Worm (Caenorhabditis elegans) whole organism, early embryonic: Measurements from ENCODE around the gene cin-4.
A peak's percentile ranks its signal among the peaks of the same experiment; 100 is the strongest.

Source experiments
- B0310.2 ChIP-seq: sonication (generic microtip); optimal IDR thresholded peaks from 2 replicates; lab custom pipeline; 2016; ENCODE audit warnings: mild to moderate bottlenecking, missing genetic modification characterization, missing compliant biosample characterization
- F13C5.2 ChIP-seq: sonication (generic microtip); optimal IDR thresholded peaks from 2 replicates; lab custom pipeline; 2017; ENCODE audit warnings: mild to moderate bottlenecking, missing genetic modification characterization, inconsistent platforms, missing compliant biosample characterization
- aly-1 ChIP-seq: sonication (generic microtip); optimal IDR thresholded peaks from 2 replicates; lab custom pipeline; 2016; ENCODE audit warnings: missing genetic modification characterization, missing compliant biosample characterization
- ama-1 ChIP-seq: fragments of 150-350 bp; optimal IDR thresholded peaks from 2 replicates; lab custom pipeline; 2014
- ceh-13 ChIP-seq: fragments of 200-800 bp; sonication (Bioruptor generic); optimal IDR thresholded peaks from 2 replicates; lab custom pipeline; 2018; ENCODE audit warnings: mild to moderate bottlenecking, missing genetic modification characterization, missing compliant biosample characterization
- ceh-36 ChIP-seq: sonication (generic microtip); optimal IDR thresholded peaks from 2 replicates; lab custom pipeline; 2016; ENCODE audit warnings: missing genetic modification characterization, inconsistent platforms, missing compliant biosample characterization
- ets-7 ChIP-seq: sonication (generic microtip); optimal IDR thresholded peaks from 2 replicates; lab custom pipeline; 2016; ENCODE audit warnings: missing genotype, missing genetic modification characterization, missing compliant biosample characterization
- flt-1 ChIP-seq: fragments of 200-800 bp; sonication (Bioruptor generic); IDR thresholded peaks from 2 replicates; pipeline ENCODE4 v1.3.6; 2022; ENCODE audit warnings: missing genetic modification characterization, missing compliant biosample characterization
- hmbx-1 ChIP-seq: sonication (generic microtip); optimal IDR thresholded peaks from 2 replicates; lab custom pipeline; 2016; ENCODE audit warnings: mild to moderate bottlenecking, missing genetic modification characterization, missing compliant biosample characterization
- hmg-4 ChIP-seq: fragments of 200-800 bp; sonication (Bioruptor generic); optimal IDR thresholded peaks from 2 replicates; lab custom pipeline; 2018; ENCODE audit warnings: mild to moderate bottlenecking, missing genetic modification characterization, missing compliant biosample characterization
- hnd-1 ChIP-seq: sonication (generic microtip); optimal IDR thresholded peaks from 2 replicates; lab custom pipeline; 2016; ENCODE audit warnings: missing genetic modification characterization, missing compliant biosample characterization
- pes-1 ChIP-seq: fragments of 200-800 bp; sonication (Bioruptor generic); IDR thresholded peaks from 2 replicates; pipeline ENCODE4 v1.3.6; 2022; ENCODE audit warnings: missing genetic modification reagents, missing genetic modification characterization, missing compliant biosample characterization
- scrt-1 ChIP-seq: fragments of 200-800 bp; sonication (Bioruptor generic); IDR thresholded peaks from 2 replicates; pipeline ENCODE4 v1.3.6; 2022; ENCODE audit warnings: missing genetic modification characterization, missing compliant biosample characterization
- sea-1 ChIP-seq: fragments of 200-800 bp; sonication (Bioruptor generic); conservative IDR thresholded peaks from 2 replicates; pipeline ENCODE4 v1.3.6; 2022; ENCODE audit warnings: missing genetic modification characterization, missing compliant biosample characterization
- tbx-11 ChIP-seq: fragments of 200-800 bp; sonication (Bioruptor generic); IDR thresholded peaks from 2 replicates; pipeline ENCODE4 v1.3.6; 2022; ENCODE audit warnings: missing genetic modification characterization, missing compliant biosample characterization
- tbx-37 ChIP-seq: fragments of 200-800 bp; sonication (Bioruptor generic); conservative IDR thresholded peaks from 2 replicates; pipeline ENCODE4 v1.3.6; 2022; ENCODE audit warnings: missing genetic modification reagents, missing genetic modification characterization, missing compliant biosample characterization
- tra-4 ChIP-seq: sonication (generic microtip); optimal IDR thresholded peaks from 2 replicates; lab custom pipeline; 2017; ENCODE audit warnings: missing genetic modification characterization, missing compliant biosample characterization

The cin-4 gene

DNA sequence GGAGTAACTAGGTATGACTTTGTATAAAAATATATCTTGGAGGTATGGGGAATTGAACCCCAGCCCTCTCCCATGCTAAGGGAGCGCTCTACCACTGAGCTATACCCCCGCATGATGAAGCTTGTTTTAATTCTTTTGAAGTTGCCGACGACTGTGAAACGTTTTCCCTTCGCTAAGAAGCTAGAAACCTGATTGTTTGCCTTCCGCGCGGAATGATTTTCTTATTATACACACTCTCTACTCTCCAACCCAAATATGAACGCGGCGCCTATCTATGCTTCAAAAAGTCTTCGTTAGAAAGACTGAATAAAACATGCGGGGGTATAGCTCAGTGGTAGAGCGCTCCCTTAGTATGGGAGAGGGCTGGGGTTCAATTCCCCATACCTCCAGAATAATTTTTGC, 35.1 kb upstream of the cin-4 start:
- TF ChIP-seq scrt-1 (GFP tag; lab: Robert Waterston, UW) (no peak), sea-1 (GFP tag; lab: Robert Waterston, UW) (no peak), tbx-11 (GFP tag; lab: Robert Waterston, UW) (0 out of 2 replicates have a peak, but pooled peaks have one; percentile 39), aly-1 (no peak), ceh-13 (no peak), flt-1 (GFP tag; lab: Robert Waterston, UW) (no peak), tbx-37 (0 out of 2 replicates have a peak, but pooled peaks have one; percentile 17), hnd-1 (tag; lab: Kevin White, UChicago) (no peak), hmg-4 (GFP tag; lab: Kevin White, UChicago) (no peak)

DNA sequence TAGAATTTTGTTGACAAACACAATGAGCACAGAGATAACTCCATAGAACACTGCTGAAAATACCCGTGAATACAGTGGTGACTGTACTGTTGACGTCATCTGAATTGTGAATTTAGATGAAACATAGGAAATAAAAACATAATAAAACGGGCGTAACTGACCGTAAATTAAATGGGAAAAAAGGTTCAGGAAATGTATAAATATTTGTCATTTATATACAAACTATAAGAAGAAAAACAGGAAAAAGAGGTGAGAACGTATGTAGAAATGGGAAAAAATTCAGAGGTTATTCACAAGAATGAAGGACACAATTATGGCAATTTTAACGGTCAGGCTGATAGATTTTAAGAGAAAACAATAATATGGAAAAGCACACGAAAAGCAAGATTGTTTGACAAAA, 25.5 kb upstream of the cin-4 start, which contains the start of gene sqv-7:
TSS of gene sqv-7 (minus strand) at position 101 of the 400 bp plus-strand sequence.
- TF ChIP-seq ets-7 (tag; lab: Kevin White, UChicago): no peak
- TF ChIP-seq F13C5.2 (tag; lab: Kevin White, UChicago): no peak
- no peak for TF ChIP-seq scrt-1 (GFP tag; lab: Robert Waterston, UW)
- no peak for TF ChIP-seq tra-4 (tag; lab: Kevin White, UChicago)
- TF ChIP-seq sea-1 (GFP tag; lab: Robert Waterston, UW): no peak
- TF ChIP-seq hmbx-1 (tag; lab: Kevin White, UChicago): no peak
- TF ChIP-seq ceh-36 (tag; lab: Kevin White, UChicago): no peak
- TF ChIP-seq B0310.2 (tag; lab: Kevin White, UChicago): no peak

DNA sequence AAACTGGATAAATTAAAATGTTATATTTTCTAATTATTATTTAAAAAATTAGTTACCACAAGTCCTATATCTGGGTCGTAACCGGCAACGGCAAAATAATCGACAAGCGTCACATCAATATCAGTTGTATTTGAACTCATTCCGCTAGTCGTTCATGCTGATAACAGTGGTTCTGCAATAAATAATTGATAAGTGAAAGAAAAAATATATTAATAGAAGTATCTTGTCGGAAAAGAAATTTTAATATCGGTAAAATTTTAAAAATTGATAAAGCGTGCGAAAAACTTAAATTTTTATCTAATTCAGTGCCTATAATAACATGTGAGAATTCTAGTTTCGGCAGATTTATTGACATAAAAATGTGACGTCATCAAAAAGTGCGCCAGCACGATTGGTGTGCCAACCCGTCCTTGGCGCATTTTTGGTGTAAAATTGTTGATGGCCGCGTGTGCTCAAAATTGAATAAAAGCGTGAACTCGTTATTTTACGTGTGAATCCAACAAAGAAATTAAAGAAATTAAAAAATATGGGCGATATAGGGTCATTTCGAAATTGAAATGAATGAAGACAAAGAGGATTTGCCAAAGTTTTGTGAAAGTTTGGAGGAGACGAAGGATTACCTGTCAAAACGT, 15.6 kb upstream of the cin-4 start, which contains the start of the genes lst-6 and lst-5:
TSS of gene lst-6 (minus strand) at position 140 of the 632 bp plus-strand sequence.
TSS of gene lst-5 (plus strand) at position 544 of the 632 bp plus-strand sequence.
- TF ChIP-seq hnd-1 (tag; lab: Kevin White, UChicago): no peak
- no peak for TF ChIP-seq tra-4 (tag; lab: Kevin White, UChicago)
- peak; percentile 22 for TF ChIP-seq F13C5.2 (tag; lab: Kevin White, UChicago)
- TF ChIP-seq hmg-4 (GFP tag; lab: Kevin White, UChicago): peak; percentile 20

DNA sequence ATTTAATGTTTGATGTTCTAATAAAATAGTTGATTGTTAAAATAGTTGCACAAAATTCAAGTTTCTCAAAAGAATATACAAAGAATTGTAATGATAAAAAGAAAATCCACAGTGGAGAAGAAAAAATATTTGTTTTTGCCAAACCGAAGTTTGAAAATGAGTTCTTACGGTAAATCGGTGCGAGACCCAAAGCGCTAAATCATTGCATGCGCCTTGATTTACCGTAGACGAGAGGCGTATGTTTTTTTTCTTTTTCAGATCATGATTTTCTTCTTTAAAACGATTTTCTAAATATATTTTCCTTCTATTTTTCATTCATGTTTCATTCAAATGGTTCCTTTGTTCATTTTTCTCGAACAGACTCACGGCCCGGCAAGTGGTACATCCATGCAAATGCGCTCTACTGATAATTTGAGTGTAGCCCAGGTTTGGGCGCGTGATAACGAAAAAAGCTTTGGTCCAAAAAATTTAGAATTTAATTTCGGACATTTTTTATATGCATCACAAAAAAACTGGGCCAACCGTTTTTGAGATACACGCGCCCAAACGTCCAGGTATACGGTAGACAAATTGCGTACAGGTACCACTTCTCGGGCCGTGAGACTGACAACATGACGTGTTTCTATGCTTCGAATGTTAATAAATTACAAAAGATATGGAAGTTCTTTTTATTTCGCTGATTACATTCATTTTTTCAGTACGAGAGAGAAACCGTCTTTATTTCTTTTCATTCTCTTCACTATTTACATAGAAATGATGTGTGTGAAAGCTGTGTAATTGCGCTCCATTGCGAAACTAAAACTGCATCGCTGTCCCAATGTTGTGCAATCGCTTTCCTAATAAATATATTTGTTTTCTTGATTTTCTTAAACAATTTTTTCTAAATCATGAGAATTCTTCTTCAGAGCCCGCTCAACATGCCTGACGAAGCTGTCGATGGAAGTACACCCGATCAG, 12.9 kb upstream of the cin-4 start, which contains the start of gene znf-598:
TSS of gene znf-598 (plus strand) at position 906 of the 956 bp plus-strand sequence.
- TF ChIP-seq hnd-1 (tag; lab: Kevin White, UChicago) (no peak), sea-1 (GFP tag; lab: Robert Waterston, UW) (no peak), tra-4 (tag; lab: Kevin White, UChicago) (no peak), ama-1 (lab: Kevin White, UChicago) (no peak), ceh-36 (tag; lab: Kevin White, UChicago) (no peak), hmg-4 (GFP tag; lab: Kevin White, UChicago) (no peak), pes-1 (GFP tag; lab: Robert Waterston, UW) (no peak), ceh-13 (no peak), F13C5.2 (tag; lab: Kevin White, UChicago) (no peak), ets-7 (tag; lab: Kevin White, UChicago) (no peak), tbx-37 (no peak), flt-1 (GFP tag; lab: Robert Waterston, UW) (no peak), scrt-1 (GFP tag; lab: Robert Waterston, UW) (no peak)

DNA sequence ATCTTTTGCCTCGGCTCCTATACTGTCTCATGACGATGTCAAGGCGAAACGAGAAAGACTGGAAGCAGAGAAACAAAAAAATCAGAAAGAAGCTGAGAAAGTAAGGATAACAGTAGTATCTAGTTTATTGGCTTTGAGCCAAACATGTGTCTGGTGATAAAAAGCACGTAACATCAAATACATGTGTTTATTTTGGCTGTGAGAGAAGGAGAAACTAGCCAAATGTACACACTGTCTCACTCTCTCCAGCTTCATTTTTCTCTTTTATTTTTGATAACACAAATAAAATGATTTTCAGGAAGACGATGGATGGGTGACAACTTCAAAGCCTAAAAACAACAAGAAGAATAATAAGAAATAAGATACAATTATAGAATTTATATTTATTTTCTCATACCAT, 8.6 kb upstream of the cin-4 start:
- TF ChIP-seq ets-7 (tag; lab: Kevin White, UChicago) (no peak), B0310.2 (tag; lab: Kevin White, UChicago) (no peak), F13C5.2 (tag; lab: Kevin White, UChicago) (no peak), flt-1 (GFP tag; lab: Robert Waterston, UW) (no peak), hmbx-1 (tag; lab: Kevin White, UChicago) (no peak), tbx-37 (no peak), ama-1 (lab: Kevin White, UChicago) (no peak), hnd-1 (tag; lab: Kevin White, UChicago) (no peak), aly-1 (no peak), tra-4 (tag; lab: Kevin White, UChicago) (no peak), scrt-1 (GFP tag; lab: Robert Waterston, UW) (no peak), pes-1 (GFP tag; lab: Robert Waterston, UW) (no peak), tbx-11 (GFP tag; lab: Robert Waterston, UW) (no peak), hmg-4 (GFP tag; lab: Kevin White, UChicago) (no peak), ceh-13 (no peak), ceh-36 (tag; lab: Kevin White, UChicago) (no peak), sea-1 (GFP tag; lab: Robert Waterston, UW) (no peak)

DNA sequence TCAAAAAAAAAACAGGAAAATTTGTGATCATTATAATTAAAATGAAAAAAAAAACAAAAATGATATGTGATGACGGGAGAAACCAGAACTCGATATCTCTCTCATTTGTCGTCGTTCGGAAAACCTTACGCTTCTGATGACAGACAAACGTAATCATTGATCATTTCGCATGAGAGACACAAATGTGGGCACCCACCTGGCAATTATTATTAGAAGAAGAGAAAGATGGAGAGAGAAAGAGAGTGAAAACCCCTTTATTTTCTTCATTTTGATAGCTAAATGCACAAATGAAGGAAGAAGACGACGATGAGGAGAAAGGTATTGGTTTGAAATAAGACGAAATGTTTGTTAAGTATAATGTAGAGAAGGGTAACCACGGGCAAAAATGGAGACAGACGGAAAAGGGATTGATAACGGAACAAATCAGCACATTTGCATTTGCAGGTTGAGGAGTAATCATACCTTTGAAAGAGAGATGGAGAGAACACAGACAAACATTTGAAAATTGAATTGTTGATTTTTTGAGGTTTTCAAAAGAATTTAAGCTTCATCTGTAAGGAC, 6.9 kb upstream of the cin-4 start:
- no peak for TF ChIP-seq ama-1 (lab: Kevin White, UChicago)
- TF ChIP-seq scrt-1 (GFP tag; lab: Robert Waterston, UW): no peak
- TF ChIP-seq ceh-36 (tag; lab: Kevin White, UChicago): no peak
- TF ChIP-seq hmbx-1 (tag; lab: Kevin White, UChicago): no peak
